Fruit fly (Drosophila melanogaster) whole organism, wandering third instar larva: ENCODE measurements around the gene CG42557.

Experiments used
- Mio ChIP-seq: sonication (Bioruptor generic); optimal IDR thresholded peaks from 2 replicates; lab custom pipeline; 2016; ENCODE audit warnings: missing biosample characterization, missing genetic modification characterization
- sv ChIP-seq: fragments of 200-800 bp; sonication (Bioruptor generic); optimal IDR thresholded peaks from 3 replicates; lab custom pipeline; 2016; ENCODE audit warnings: missing biosample characterization, missing genetic modification characterization

DNA sequence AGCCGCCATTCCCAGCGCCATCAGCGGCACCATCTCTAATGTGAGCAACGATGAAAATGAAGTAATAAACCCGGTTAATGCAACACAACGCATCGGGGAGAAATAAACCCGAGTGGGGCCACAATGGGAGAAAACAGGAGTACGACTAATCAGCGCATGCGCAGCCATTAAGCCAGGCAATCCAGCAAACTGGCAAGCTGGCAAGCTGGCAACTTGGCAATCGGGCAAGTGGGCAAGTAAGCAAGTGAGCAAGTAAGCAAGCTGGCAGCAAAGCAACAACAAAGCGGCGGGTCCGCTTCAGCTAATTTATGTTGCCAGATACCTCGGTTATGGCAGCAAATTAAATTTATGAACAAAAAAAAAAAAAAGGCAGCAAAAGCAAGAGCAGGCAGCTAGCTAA lies 33.5 kb upstream of the CG42557 start:
- TF ChIP-seq Mio (no peak), sv (no peak)
